Worm (Caenorhabditis elegans): Measurements from ENCODE around the gene ubc-1.

ce11 chrIV:4141311-4141710, 38.5 kb downstream of the ubc-1 start, which contains the start of gene F49F1.11:
- no peak for TF ChIP-seq med-1 (GFP tag; optimal IDR thresholded peaks at IDR 0.05; ENCODE audit: insufficient read depth)
- no peak for TF ChIP-seq ztf-23 (GFP tag; IDR thresholded peaks at IDR 0.05)
- no peak for TF ChIP-seq tab-1 (GFP tag; IDR thresholded peaks at IDR 0.05)
- no peak for TF ChIP-seq flt-1 (GFP tag; IDR thresholded peaks at IDR 0.05)
- no peak for TF ChIP-seq ref-1 (GFP tag; conservative IDR thresholded peaks at IDR 0.05)
- no peak for TF ChIP-seq T22C8.4 (GFP tag; IDR thresholded peaks at IDR 0.05)
- no peak for TF ChIP-seq cog-1 (tag; optimal IDR thresholded peaks at IDR 0.05)
- TF ChIP-seq klf-2 (GFP tag; conservative IDR thresholded peaks at IDR 0.05): no peak
